Worm (Caenorhabditis elegans): ENCODE measurements around the gene C56A3.6.

ce11 chrV:13565197-13565596 is 9.0 kb upstream of the C56A3.6 start:
- TF ChIP-seq pha-4 (tag; optimal IDR thresholded peaks at IDR 0.05) (no peak), nfya-1 (tag; optimal IDR thresholded peaks at IDR 0.05) (peak; percentile 67), rnt-1 (tag; optimal IDR thresholded peaks at IDR 0.05) (no peak), pax-1 (tag; optimal IDR thresholded peaks at IDR 0.05) (no peak), ceh-2 (tag; optimal IDR thresholded peaks at IDR 0.05) (no peak), unc-86 (tag; optimal IDR thresholded peaks at IDR 0.05) (no peak), sdc-2 (tag; optimal IDR thresholded peaks at IDR 0.05) (no peak), elt-2 (tag; optimal IDR thresholded peaks at IDR 0.05) (peak; percentile 64), unc-42 (tag; optimal IDR thresholded peaks at IDR 0.05) (peak; percentile 5)

Measured in whole organism, late embryonic.